Fruit fly (Drosophila melanogaster) whole organism, pupa: ENCODE measurements around the gene CG34384.

Experiments used
- CG12605 ChIP-seq: fragments of 200-800 bp; sonication (Bioruptor generic); IDR thresholded peaks from 2 replicates; pipeline ENCODE4 v1.3.6; 2022; ENCODE audit warnings: missing biosample characterization, missing genetic modification characterization
- CG13204 ChIP-seq: fragments of 200-800 bp; sonication (Bioruptor generic); optimal IDR thresholded peaks from 2 replicates; lab custom pipeline; 2018; ENCODE audit warnings: missing biosample characterization, mild to moderate bottlenecking, missing genetic modification characterization, moderate library complexity
- CG14655 ChIP-seq: fragments of 200-800 bp; sonication (Bioruptor generic); optimal IDR thresholded peaks from 3 replicates; lab custom pipeline; 2017; ENCODE audit warnings: mild to moderate bottlenecking, missing biosample characterization, missing genetic modification reagents, missing genetic modification characterization
- CG8159 ChIP-seq: fragments of 200-800 bp; sonication (Bioruptor generic); optimal IDR thresholded peaks from 3 replicates; lab custom pipeline; 2018; ENCODE audit warnings: missing biosample characterization, mild to moderate bottlenecking, missing genetic modification characterization, moderate library complexity
- CG8301 ChIP-seq: fragments of 200-800 bp; sonication (Bioruptor generic); optimal IDR thresholded peaks from 2 replicates; lab custom pipeline; 2018; ENCODE audit warnings: missing biosample characterization, mild to moderate bottlenecking, missing genetic modification characterization
- CG9948 ChIP-seq: fragments of 200-800 bp; sonication (Bioruptor generic); optimal IDR thresholded peaks from 2 replicates; lab custom pipeline; 2018; ENCODE audit warnings: missing biosample characterization, mild to moderate bottlenecking, missing genetic modification characterization, moderate library complexity
- EcR ChIP-seq: fragments of 200-800 bp; sonication (Bioruptor generic); optimal IDR thresholded peaks from 3 replicates; lab custom pipeline; 2019; ENCODE audit warnings: missing biosample characterization, missing genetic modification characterization, mild to moderate bottlenecking, moderate library complexity, missing genetic modification reagents
- Pif1B ChIP-seq: fragments of 200-800 bp; sonication (Bioruptor generic); optimal IDR thresholded peaks from 3 replicates; lab custom pipeline; 2016; ENCODE audit warnings: missing biosample characterization, missing genetic modification characterization
- Snoo ChIP-seq: fragments of 200-800 bp; sonication (Bioruptor generic); optimal IDR thresholded peaks from 3 replicates; lab custom pipeline; 2017; ENCODE audit warnings: missing biosample characterization, mild to moderate bottlenecking, missing genetic modification characterization, inconsistent platforms
- gl ChIP-seq: fragments of 200-800 bp; sonication (Bioruptor generic); optimal IDR thresholded peaks from 2 replicates; lab custom pipeline; 2018; ENCODE audit warnings: missing biosample characterization, mild to moderate bottlenecking, missing genetic modification characterization
- rn ChIP-seq: fragments of 200-800 bp; sonication (Bioruptor generic); IDR thresholded peaks from 2 replicates; pipeline ENCODE4 v1.3.6; 2022; ENCODE audit warnings: missing biosample characterization, missing genetic modification characterization

dm6 chr3R:7895457-7895856 is 81.3 kb downstream of the CG34384 start:
- peak; percentile 94; the same call in 1 of the 2 replicates for TF ChIP-seq CG12605
- no peak for TF ChIP-seq CG14655
- no peak for TF ChIP-seq EcR
- TF ChIP-seq gl, result peak; percentile 82
- TF ChIP-seq CG9948 (tag; lab: Kevin White, UChicago), result peak; percentile 86
- TF ChIP-seq Snoo (tag; lab: Kevin White, UChicago), result no peak
- TF ChIP-seq rn, result peak; percentile 83
- no peak for TF ChIP-seq CG13204
- peak; percentile 91 for TF ChIP-seq CG8159 (tag; lab: Kevin White, UChicago)
- TF ChIP-seq CG8301 (tag; lab: Kevin White, UChicago), result peak; percentile 94
- peak; percentile 84 for TF ChIP-seq Pif1B (GFP tag; lab: Kevin White, UChicago)
